Fruit fly (Drosophila melanogaster) whole organism, adult: ENCODE measurements around the gene CG42798.

Experiments
- CG12768 ChIP-seq: fragments of 200-800 bp; sonication (Bioruptor generic); optimal IDR thresholded peaks from 2 replicates; lab custom pipeline; 2017; ENCODE audit warnings: missing biosample characterization, missing genetic modification characterization, mild to moderate bottlenecking, moderate library complexity, missing genetic modification reagents
- CG1620 ChIP-seq: fragments of 200-800 bp; sonication (Bioruptor generic); optimal IDR thresholded peaks from 2 replicates; lab custom pipeline; 2016; ENCODE audit warnings: missing biosample characterization, missing genetic modification characterization
- CG33017 ChIP-seq: fragments of 200-800 bp; sonication (Bioruptor generic); optimal IDR thresholded peaks from 2 replicates; lab custom pipeline; 2018; ENCODE audit warnings: missing biosample characterization, mild to moderate bottlenecking, missing genetic modification characterization, moderate library complexity
- CG7045 ChIP-seq: fragments of 200-800 bp; sonication (Bioruptor generic); optimal IDR thresholded peaks from 2 replicates; lab custom pipeline; 2017; ENCODE audit warnings: missing biosample characterization, mild to moderate bottlenecking, missing genetic modification characterization
- CG7101 ChIP-seq: fragments of 200-800 bp; sonication (Bioruptor generic); optimal IDR thresholded peaks from 2 replicates; lab custom pipeline; 2018; ENCODE audit warnings: missing biosample characterization, mild to moderate bottlenecking, missing genetic modification characterization, moderate library complexity
- bab1 ChIP-seq: fragments of 200-800 bp; sonication (Bioruptor generic); optimal IDR thresholded peaks from 3 replicates; lab custom pipeline; 2019; ENCODE audit warnings: missing biosample characterization, mild to moderate bottlenecking, missing genetic modification characterization, moderate library complexity
- cic ChIP-seq: fragments of 200-800 bp; sonication (Bioruptor generic); optimal IDR thresholded peaks from 2 replicates; lab custom pipeline; 2017; ENCODE audit warnings: missing biosample characterization, mild to moderate bottlenecking, missing genetic modification characterization, moderate library complexity
- cnc ChIP-seq, 2 experiments: fragments of >200 bp; optimal IDR thresholded peaks; 2 replicates each; lab custom pipeline; 2017
- kay ChIP-seq: fragments of 200-800 bp; sonication (Bioruptor generic); peaks from one replicate; lab custom pipeline; 2016; ENCODE audit warnings: missing biosample characterization, missing genetic modification characterization, borderline replicate concordance
- pad ChIP-seq: fragments of 200-800 bp; sonication (Bioruptor generic); optimal IDR thresholded peaks from 3 replicates; lab custom pipeline; 2017; ENCODE audit warnings: missing biosample characterization, missing genetic modification characterization, mild to moderate bottlenecking, moderate library complexity, missing genetic modification reagents
- tj ChIP-seq: fragments of 200-800 bp; sonication (Bioruptor generic); optimal IDR thresholded peaks from 3 replicates; lab custom pipeline; 2017; ENCODE audit warnings: missing biosample characterization, mild to moderate bottlenecking, missing genetic modification characterization, moderate library complexity

DNA sequence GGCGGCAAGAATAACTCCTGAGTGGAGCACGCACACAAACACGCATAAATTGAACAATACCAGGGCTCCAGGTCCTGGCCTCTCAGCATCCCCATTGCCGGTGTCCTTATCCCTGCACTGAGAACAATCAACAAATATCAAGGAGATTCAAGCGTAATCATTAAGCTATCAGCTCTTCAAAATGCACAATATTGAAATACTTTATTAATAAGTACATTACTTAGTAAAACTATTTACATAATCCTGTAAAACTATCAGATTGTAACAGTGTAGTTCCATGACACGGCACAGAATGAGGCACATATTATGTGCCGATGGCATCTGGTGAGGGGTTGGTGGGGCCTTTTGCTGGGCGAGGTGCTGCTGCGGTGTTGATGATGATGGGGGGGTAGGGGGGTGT, 35.4 kb upstream of the CG42798 start:
- TF ChIP-seq pad (GFP tag; lab: Kevin White, UChicago), result no peak
- TF ChIP-seq CG33017 (tag; lab: Kevin White, UChicago), result no peak
- no peak for TF ChIP-seq CG1620 (GFP tag; lab: Kevin White, UChicago)
- TF ChIP-seq tj (GFP tag; lab: Kevin White, UChicago), result no peak
- TF ChIP-seq CG12768 (GFP tag; lab: Kevin White, UChicago), result no peak
- no peak for TF ChIP-seq cic
- TF ChIP-seq kay (GFP tag; lab: Kevin White, UChicago), result no peak
- TF ChIP-seq bab1 (GFP tag; lab: Kevin White, UChicago), result no peak
- TF ChIP-seq CG7045, result no peak
- no peak for TF ChIP-seq cnc (optimal IDR thresholded peaks at IDR 0.05; lab: Kevin White, UChicago)
- no peak for TF ChIP-seq CG7101 (tag; lab: Kevin White, UChicago)
